Worm (Caenorhabditis elegans) whole organism, L1 larva: ENCODE data around the gene F58B3.4.

Experiments used
- egl-27 ChIP-seq, 2 experiments: fragments of 150-350 bp in 1 of 2; sonication (generic microtip); optimal IDR thresholded peaks; 3 replicates each; lab custom pipeline; 2017 to 2018; ENCODE audit warnings: missing biosample characterization in 2 of 2, missing genetic modification characterization in 2 of 2, missing genetic modification reagents in 2 of 2
- fkh-10 ChIP-seq: sonication (generic microtip); optimal IDR thresholded peaks from 2 replicates; lab custom pipeline; 2017; ENCODE audit warnings: missing biosample characterization, missing genetic modification reagents, missing genetic modification characterization
- fkh-8 ChIP-seq: sonication (generic microtip); optimal IDR thresholded peaks from 2 replicates; lab custom pipeline; 2016; ENCODE audit warnings: mild to moderate bottlenecking, missing genetic modification characterization, missing compliant biosample characterization
- lin-39 ChIP-seq: fragments of 150-350 bp; optimal IDR thresholded peaks from 2 replicates; lab custom pipeline; 2014; ENCODE audit warnings: missing biosample characterization, missing genetic modification reagents, missing genetic modification characterization
- nhr-12 ChIP-seq: sonication (generic microtip); optimal IDR thresholded peaks from 2 replicates; lab custom pipeline; 2017; ENCODE audit warnings: missing biosample characterization, missing genetic modification characterization
- nhr-20 ChIP-seq: sonication (generic microtip); optimal IDR thresholded peaks from 2 replicates; lab custom pipeline; 2016; ENCODE audit warnings: mild to moderate bottlenecking, missing genetic modification characterization, missing compliant biosample characterization
- nhr-76 ChIP-seq: sonication (generic microtip); optimal IDR thresholded peaks from 2 replicates; lab custom pipeline; 2017; ENCODE audit warnings: missing biosample characterization, missing genetic modification characterization
- unc-62 ChIP-seq: fragments of 150-350 bp; optimal IDR thresholded peaks from 2 replicates; lab custom pipeline; 2014; ENCODE audit warnings: missing biosample characterization, missing genetic modification reagents, missing genetic modification characterization

- TF ChIP-seq nhr-76 (tag; lab: Kevin White, UChicago) (no peak), nhr-12 (tag; lab: Kevin White, UChicago) (no peak), nhr-20 (no peak), lin-39 (tag; lab: Kevin White, UChicago) (no peak), fkh-8 (tag; lab: Kevin White, UChicago) (no peak), unc-62 (GFP tag; lab: Kevin White, UChicago) (no peak), fkh-10 (GFP tag; lab: Kevin White, UChicago) (no peak), egl-27 (tag; optimal IDR thresholded peaks at IDR 0.05; lab: Kevin White, UChicago) (no peak)
These were observed 3.8 kb downstream of the F58B3.4 start, which contains the start of gene lys-6 for ce11 chrIV:11627847-11628246.
